Worm (Caenorhabditis elegans): ENCODE measurements around the gene C40H5.2.

ce11 chrX:11806175-11806853 lies 60.4 kb downstream of the C40H5.2 start:
- TF ChIP-seq nhr-237 (tag; optimal IDR thresholded peaks at IDR 0.05), result no peak
- TF ChIP-seq ama-1 (optimal IDR thresholded peaks at IDR 0.05), result no peak
- no peak for TF ChIP-seq crh-2 (tag; optimal IDR thresholded peaks at IDR 0.05)
- no peak for TF ChIP-seq unc-55 (GFP tag; optimal IDR thresholded peaks at IDR 0.05)
- no peak for TF ChIP-seq lin-39 (tag; optimal IDR thresholded peaks at IDR 0.05)
- no peak for TF ChIP-seq ceh-16 (tag; optimal IDR thresholded peaks at IDR 0.05)
- no peak for TF ChIP-seq sma-9 (GFP tag; optimal IDR thresholded peaks at IDR 0.05)
- TF ChIP-seq sma-9 (tag; optimal IDR thresholded peaks at IDR 0.05), result no peak
- no peak for TF ChIP-seq nhr-25 (tag; optimal IDR thresholded peaks at IDR 0.05)
- no peak for TF ChIP-seq peb-1 (tag; optimal IDR thresholded peaks at IDR 0.05)
- TF ChIP-seq nhr-129 (tag; optimal IDR thresholded peaks at IDR 0.05), result no peak
- no peak for TF ChIP-seq lin-11 (tag; optimal IDR thresholded peaks at IDR 0.05)

Data from whole organism, L2 larva.